Worm (Caenorhabditis elegans) whole organism, L4/young adult: Measurements from ENCODE around the gene T08D10.4.

Experiments used
- dao-5 ChIP-seq: sonication (generic microtip); optimal IDR thresholded peaks from 2 replicates; lab custom pipeline; 2016; ENCODE audit warnings: missing genotype, missing genetic modification characterization, moderate library complexity, missing compliant biosample characterization
- him-1 ChIP-seq: sonication (generic microtip); optimal IDR thresholded peaks from 2 replicates; lab custom pipeline; 2016; ENCODE audit warnings: missing genotype, missing genetic modification reagents, missing genetic modification characterization, missing compliant biosample characterization

- TF ChIP-seq him-1 (tag; lab: Kevin White, UChicago) = no peak
- TF ChIP-seq dao-5 (tag; lab: Kevin White, UChicago) = no peak
Measured at ce11 chrX:11982065-11982464, 28.9 kb upstream of the T08D10.4 start, which contains the start of gene nhr-167.
